Fruit fly (Drosophila melanogaster): ENCODE results near the gene CCAP-R.

DNA sequence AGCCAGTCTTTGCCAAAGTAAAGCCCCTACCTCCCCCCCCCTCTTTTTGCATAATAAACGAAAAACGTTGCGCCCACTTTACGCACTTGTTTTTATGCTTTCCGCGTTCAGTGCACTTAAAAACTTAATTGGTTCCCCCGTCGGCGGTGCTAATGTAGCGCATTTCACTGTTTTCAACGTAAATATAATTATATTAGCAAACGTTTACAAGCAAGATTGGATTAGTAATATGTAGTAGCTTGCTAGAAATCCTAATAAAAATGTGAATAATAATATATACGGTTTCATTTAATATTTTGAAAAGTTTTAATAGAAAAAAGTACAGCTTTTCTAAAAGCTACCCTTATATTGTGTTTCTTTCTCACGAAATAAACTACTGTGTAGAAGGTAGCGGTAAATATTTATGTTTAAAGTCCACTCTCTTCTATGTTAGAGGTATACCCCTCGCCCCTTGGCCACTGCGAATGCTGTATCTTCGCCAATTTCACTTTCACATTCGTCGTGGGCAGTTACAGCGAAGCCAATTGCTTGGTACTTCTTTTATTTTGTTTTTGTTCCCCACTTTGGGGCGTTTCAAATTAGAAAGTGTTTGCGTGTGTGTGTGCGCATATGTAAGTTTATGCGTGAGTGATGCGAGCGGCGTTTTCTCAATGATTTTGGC, 73.3 kb downstream of the CCAP-R start:
- TF ChIP-seq CG33017 (tag; optimal IDR thresholded peaks at IDR 0.05): no peak
- peak; percentile 38 for TF ChIP-seq kay (GFP tag; ENCODE audit: borderline replicate concordance)
- TF ChIP-seq bab1 (GFP tag; optimal IDR thresholded peaks at IDR 0.05): no peak
- TF ChIP-seq CG7045 (GFP tag; optimal IDR thresholded peaks at IDR 0.05): no peak
- TF ChIP-seq tj (GFP tag; optimal IDR thresholded peaks at IDR 0.05): no peak
- TF ChIP-seq pad (GFP tag; optimal IDR thresholded peaks at IDR 0.05): peak; percentile 60
- TF ChIP-seq CG7101 (tag; optimal IDR thresholded peaks at IDR 0.05): no peak
- no peak for TF ChIP-seq CG5204 (GFP tag; optimal IDR thresholded peaks at IDR 0.05)
- TF ChIP-seq CG12768 (GFP tag; optimal IDR thresholded peaks at IDR 0.05): no peak
